Worm (Caenorhabditis elegans): ENCODE measurements around the gene ubc-18.

DNA sequence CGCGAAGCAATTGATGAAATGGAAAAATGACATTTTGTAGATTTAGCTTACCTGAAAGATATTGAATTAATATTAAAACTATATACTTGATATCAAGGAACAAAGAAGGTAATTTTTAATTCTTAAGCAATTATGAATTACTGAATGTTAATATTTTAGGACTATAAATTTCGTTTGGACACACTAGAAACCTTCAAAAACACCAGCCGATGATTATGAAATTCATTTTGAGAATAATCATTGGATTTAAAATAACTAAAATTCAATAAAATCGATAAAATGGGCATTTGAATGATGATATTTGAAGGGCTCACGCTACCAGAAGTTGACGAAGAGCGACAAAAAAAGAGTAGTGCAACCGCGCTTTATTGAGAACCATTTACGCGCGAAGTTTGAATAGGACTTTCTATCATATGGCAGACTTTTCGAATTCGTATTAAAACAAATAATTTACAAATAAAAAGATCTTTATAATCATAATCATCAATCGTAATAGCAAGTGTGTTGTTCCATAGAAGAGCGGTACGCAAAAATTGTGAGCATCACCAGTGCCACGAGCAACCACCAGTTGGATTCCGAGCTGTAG, 5.5 kb upstream of the ubc-18 start, which contains the start of gene ZK418.5:
- TF ChIP-seq unc-62 (GFP tag; optimal IDR thresholded peaks at IDR 0.05) (no peak), nhr-2 (tag; optimal IDR thresholded peaks at IDR 0.05) (no peak), tbx-8 (GFP tag; optimal IDR thresholded peaks at IDR 0.05) (no peak), unc-39 (tag; optimal IDR thresholded peaks at IDR 0.05) (no peak), cnd-1 (tag; optimal IDR thresholded peaks at IDR 0.05) (no peak), lsy-2 (tag; optimal IDR thresholded peaks at IDR 0.05) (peak; percentile 48)

Data from whole organism, mixed stage, embryonic.